Worm (Caenorhabditis elegans) whole organism, L3 larva: ENCODE results near the gene lido-8.

ENCODE experiments used
- mml-1 ChIP-seq: fragments of 150-350 bp; sonication (generic microtip); optimal IDR thresholded peaks from 3 replicates; lab custom pipeline; 2014; ENCODE audit warnings: missing biosample characterization, missing genetic modification characterization
- nhr-11 ChIP-seq: fragments of 150-350 bp; optimal IDR thresholded peaks from 2 replicates; lab custom pipeline; 2014; ENCODE audit warnings: missing biosample characterization, missing genetic modification characterization

ce11 chrII:2966350-2966749 lies 30.5 kb upstream of the lido-8 start:
- TF ChIP-seq mml-1 (tag; lab: Kevin White, UChicago) (no peak), nhr-11 (tag; lab: Kevin White, UChicago) (no peak)
